Worm (Caenorhabditis elegans): Measurements from ENCODE around the gene lec-5.

Gene lec-5

DNA sequence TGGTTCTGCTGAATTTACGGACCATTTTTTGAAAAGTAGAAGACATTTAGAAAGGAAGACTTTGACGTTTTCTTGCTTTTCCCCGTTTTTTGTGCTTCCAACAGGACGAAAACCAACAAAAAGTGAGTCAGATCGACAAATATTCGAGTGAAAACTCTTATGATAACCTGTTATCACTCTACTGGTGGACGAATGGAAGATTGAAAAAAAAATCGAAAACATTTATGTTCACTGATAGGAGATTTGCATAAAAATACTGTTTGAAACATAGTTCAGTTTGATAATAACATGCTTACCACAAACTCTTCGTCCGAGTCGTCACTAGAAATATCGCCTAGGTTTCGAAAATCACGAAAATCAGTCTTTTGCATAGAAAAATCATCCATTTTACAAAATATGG, 31.5 kb upstream of the lec-5 start:
- no peak for TF ChIP-seq dpff-1 (tag; optimal IDR thresholded peaks at IDR 0.05)
- TF ChIP-seq nhr-80 (tag; optimal IDR thresholded peaks at IDR 0.05) = peak; percentile 4

- TF ChIP-seq ekl-4 (GFP tag; IDR thresholded peaks at IDR 0.05) (no peak), nhr-80 (tag; optimal IDR thresholded peaks at IDR 0.05) (peak; percentile 22), ztf-6 (GFP tag; IDR thresholded peaks at IDR 0.05) (no peak), F39B2.1 (GFP tag; IDR thresholded peaks at IDR 0.05) (no peak), F49E8.2 (tag; optimal IDR thresholded peaks at IDR 0.05; ENCODE audit: insufficient read depth) (no peak)
Measured at ce11 chrII:5871508-5871907, 30.6 kb upstream of the lec-5 start.

DNA sequence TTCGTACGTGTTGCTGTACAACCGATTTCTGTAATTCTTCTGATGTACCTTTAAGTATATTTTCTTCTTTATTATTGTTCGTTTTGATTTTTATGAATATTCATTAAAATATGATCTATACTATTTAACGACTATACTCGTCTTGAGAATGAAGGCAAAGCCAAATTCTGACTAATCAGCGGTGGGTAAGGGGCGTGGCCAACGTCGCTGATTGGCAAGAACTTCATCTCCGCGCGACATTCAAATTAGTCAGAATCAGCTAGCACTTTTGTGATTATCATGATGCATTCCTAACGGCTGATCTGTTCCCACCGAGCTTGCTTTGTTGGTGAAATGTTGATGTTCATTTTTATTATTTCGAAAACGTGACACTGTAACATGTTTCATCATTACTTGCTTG, 26.0 kb upstream of the lec-5 start:
- TF ChIP-seq nfyb-1 (GFP tag; IDR thresholded peaks at IDR 0.05) (peak; percentile 87), tlf-1 (GFP tag; optimal IDR thresholded peaks at IDR 0.05) (no peak), Y53G8AR.9 (GFP tag; conservative IDR thresholded peaks at IDR 0.05) (0 out of 2 replicates have a peak, but pooled peaks have one; percentile 45), snpc-4 (GFP tag; optimal IDR thresholded peaks at IDR 0.05) (no peak), snpc-4 (tag; optimal IDR thresholded peaks at IDR 0.05) (peak in 1 of 4 experiments; percentile 13), cebp-1 (GFP tag; IDR thresholded peaks at IDR 0.05) (no peak), cebp-1 (tag; optimal IDR thresholded peaks at IDR 0.05) (peak; percentile 36)

DNA sequence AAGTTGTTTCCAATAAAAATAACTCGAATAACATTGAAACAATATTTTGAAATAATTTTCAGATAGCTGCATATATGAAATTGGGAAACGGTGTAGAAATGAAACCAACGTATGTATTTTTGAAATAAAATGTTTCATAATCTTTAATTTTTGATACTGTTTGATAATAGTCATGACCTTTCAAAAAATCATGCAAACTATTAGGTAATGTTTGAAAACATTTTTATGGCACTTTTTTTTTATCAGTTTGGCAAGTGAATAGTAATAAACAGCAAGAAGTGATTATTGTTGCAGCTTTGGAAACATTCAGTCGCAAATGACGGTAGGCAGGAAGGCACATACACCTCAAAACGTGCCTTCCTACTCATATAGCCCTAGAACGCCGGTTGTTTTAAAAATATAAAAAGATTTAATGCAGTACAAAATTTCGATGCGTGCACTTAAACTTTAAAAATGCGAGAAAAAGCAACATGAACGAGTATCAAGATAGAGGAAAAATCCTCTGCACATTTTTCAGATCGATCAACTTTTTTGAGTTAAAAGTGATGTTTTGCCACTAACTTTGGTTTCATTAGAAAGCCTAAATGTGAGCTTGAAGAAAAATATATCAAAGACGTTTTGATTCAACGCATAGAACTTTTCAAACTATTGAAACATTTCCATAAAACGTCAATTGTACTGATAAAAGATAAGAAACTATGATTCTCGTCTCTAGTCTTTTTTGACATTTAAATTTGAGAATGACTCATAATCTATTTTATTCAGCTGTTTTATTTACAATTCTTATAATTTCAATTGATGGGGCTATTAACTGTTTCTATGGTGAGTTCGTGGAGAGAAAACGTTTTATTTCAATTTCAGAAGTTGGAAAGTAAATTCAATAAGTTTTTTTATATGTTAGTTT, 24.8 kb upstream of the lec-5 start, which contains the start of gene F55C12.19:
Gene F55C12.19, plus strand, starts transcription at position 735 of the 904 bp plus-strand sequence.
- TF ChIP-seq atf-7 (tag; optimal IDR thresholded peaks at IDR 0.05) (no peak), unc-62 (GFP tag; optimal IDR thresholded peaks at IDR 0.05) (peak; percentile 36), sea-2 (GFP tag; IDR thresholded peaks at IDR 0.05) (no peak), B0035.1 (tag; optimal IDR thresholded peaks at IDR 0.05) (no peak), K12H6.12 (tag; optimal IDR thresholded peaks at IDR 0.05) (no peak), bed-2 (GFP tag; IDR thresholded peaks at IDR 0.05) (no peak), nhr-80 (tag; optimal IDR thresholded peaks at IDR 0.05) (peak; percentile 19), Y53G8AR.9 (GFP tag; conservative IDR thresholded peaks at IDR 0.05) (no peak)

ce11 chrII:5863893-5864292, 23.0 kb upstream of the lec-5 start, which contains the start of gene tag-234:
tag-234 (plus strand) TSS chrII:5864193.
- TF ChIP-seq let-526 (GFP tag; IDR thresholded peaks at IDR 0.05) (no peak), nhr-80 (tag; optimal IDR thresholded peaks at IDR 0.05) (peak; percentile 38)

- TF ChIP-seq nhr-27 (tag; optimal IDR thresholded peaks at IDR 0.05) (no peak), ama-1 (optimal IDR thresholded peaks at IDR 0.05) (no peak), ama-1 (GFP tag; optimal IDR thresholded peaks at IDR 0.05) (no peak)
Measured at ce11 chrII:5860621-5861020, 19.7 kb upstream of the lec-5 start.

DNA sequence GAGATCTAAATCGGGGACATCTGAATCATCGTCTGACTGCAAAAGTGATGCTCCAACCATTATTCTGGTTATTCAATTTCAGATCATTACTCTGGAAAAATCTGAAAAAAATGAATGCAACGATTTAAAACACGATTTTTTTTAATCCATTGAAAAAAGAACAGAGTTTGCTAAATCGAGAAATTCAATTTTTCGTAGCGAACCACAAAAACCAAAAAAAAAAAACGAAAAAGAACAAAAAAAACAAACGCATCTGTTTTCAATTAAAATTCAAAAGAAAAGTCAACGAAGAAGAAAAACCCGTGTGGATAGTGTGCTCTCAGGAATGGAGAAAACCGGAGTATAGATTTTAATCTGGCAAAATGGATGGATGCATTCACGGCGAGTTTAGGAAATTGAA, 17.4 kb upstream of the lec-5 start, which contains the start of gene F55C12.4:
Gene F55C12.4, minus strand, starts transcription at position 101 of the 400 bp plus-strand sequence.
- TF ChIP-seq ztf-6 (GFP tag; IDR thresholded peaks at IDR 0.05) (no peak), ztf-3 (GFP tag; optimal IDR thresholded peaks at IDR 0.05) (no peak), ceh-91 (GFP tag; IDR thresholded peaks at IDR 0.05) (no peak), fkh-3 (tag; optimal IDR thresholded peaks at IDR 0.05) (no peak), mel-28 (tag; optimal IDR thresholded peaks at IDR 0.05; ENCODE audit: borderline replicate concordance) (no peak), repo-1 (tag; optimal IDR thresholded peaks at IDR 0.05) (no peak), B0035.1 (tag; optimal IDR thresholded peaks at IDR 0.05) (no peak), die-1 (tag; optimal IDR thresholded peaks at IDR 0.05) (no peak), ceh-40 (GFP tag; IDR thresholded peaks at IDR 0.05) (no peak), K12H6.12 (tag; optimal IDR thresholded peaks at IDR 0.05) (no peak), snpc-4 (GFP tag; optimal IDR thresholded peaks at IDR 0.05) (no peak), snpc-4 (tag; optimal IDR thresholded peaks at IDR 0.05) (no peak), nfya-2 (GFP tag; IDR thresholded peaks at IDR 0.05) (no peak), him-1 (tag; optimal IDR thresholded peaks at IDR 0.05) (no peak), B0336.3 (GFP tag; IDR thresholded peaks at IDR 0.05) (no peak), egrh-3 (GFP tag; IDR thresholded peaks at IDR 0.05) (no peak)
